Fruit fly (Drosophila melanogaster) whole organism, wandering third instar larva: ENCODE measurements around the gene CG15456.

Source experiments
- Abd-B ChIP-seq: fragments of >200 bp; optimal IDR thresholded peaks from 2 replicates; lab custom pipeline; 2017; ENCODE audit warnings: missing biosample characterization, missing genetic modification characterization
- CG32264 ChIP-seq: fragments of 200-800 bp; sonication (Bioruptor generic); optimal IDR thresholded peaks from 2 replicates; lab custom pipeline; 2016; ENCODE audit warnings: missing biosample characterization, missing genetic modification characterization
- CG9705 ChIP-seq: fragments of 200-800 bp; sonication (Bioruptor generic); optimal IDR thresholded peaks from 2 replicates; lab custom pipeline; 2018; ENCODE audit warnings: missing biosample characterization, mild to moderate bottlenecking, missing genetic modification characterization
- CrebA ChIP-seq: fragments of 200-800 bp; sonication (Bioruptor generic); optimal IDR thresholded peaks from 2 replicates; lab custom pipeline; 2016; ENCODE audit warnings: missing biosample characterization, mild to moderate bottlenecking, missing genetic modification characterization, borderline replicate concordance
- GATAd ChIP-seq: sonication (Bioruptor generic); optimal IDR thresholded peaks from 2 replicates; lab custom pipeline; 2016; ENCODE audit warnings: missing biosample characterization, missing genetic modification characterization
- Hr78 ChIP-seq: fragments of >200 bp; optimal IDR thresholded peaks from 2 replicates; lab custom pipeline; 2017; ENCODE audit warnings: missing biosample characterization, missing genetic modification characterization
- OdsH ChIP-seq: fragments of 200-800 bp; sonication (Bioruptor generic); optimal IDR thresholded peaks from 2 replicates; lab custom pipeline; 2016; ENCODE audit warnings: missing biosample characterization, mild to moderate bottlenecking, missing genetic modification characterization
- Sp1 ChIP-seq: fragments of 200-800 bp; sonication (Bioruptor generic); optimal IDR thresholded peaks from 3 replicates; lab custom pipeline; 2019; ENCODE audit warnings: missing biosample characterization, mild to moderate bottlenecking, missing genetic modification characterization, moderate library complexity
- br ChIP-seq: fragments of 200-800 bp; sonication (Bioruptor generic); optimal IDR thresholded peaks from 2 replicates; lab custom pipeline; 2016; ENCODE audit warnings: missing biosample characterization, missing genetic modification characterization
- dmrt93B ChIP-seq: fragments of 200-800 bp; sonication (Bioruptor generic); optimal IDR thresholded peaks from 2 replicates; lab custom pipeline; 2018; ENCODE audit warnings: missing biosample characterization, mild to moderate bottlenecking, missing genetic modification characterization
- psq ChIP-seq: fragments of 200-800 bp; sonication (Bioruptor generic); optimal IDR thresholded peaks from 3 replicates; lab custom pipeline; 2017; ENCODE audit warnings: missing biosample characterization, mild to moderate bottlenecking, missing genetic modification characterization, moderate library complexity
- tai ChIP-seq: sonication (Bioruptor generic); optimal IDR thresholded peaks from 2 replicates; lab custom pipeline; 2016; ENCODE audit warnings: missing biosample characterization, missing genetic modification characterization
- usp ChIP-seq: fragments of >200 bp; optimal IDR thresholded peaks from 2 replicates; lab custom pipeline; 2017; ENCODE audit warnings: missing biosample characterization, missing genetic modification characterization

DNA sequence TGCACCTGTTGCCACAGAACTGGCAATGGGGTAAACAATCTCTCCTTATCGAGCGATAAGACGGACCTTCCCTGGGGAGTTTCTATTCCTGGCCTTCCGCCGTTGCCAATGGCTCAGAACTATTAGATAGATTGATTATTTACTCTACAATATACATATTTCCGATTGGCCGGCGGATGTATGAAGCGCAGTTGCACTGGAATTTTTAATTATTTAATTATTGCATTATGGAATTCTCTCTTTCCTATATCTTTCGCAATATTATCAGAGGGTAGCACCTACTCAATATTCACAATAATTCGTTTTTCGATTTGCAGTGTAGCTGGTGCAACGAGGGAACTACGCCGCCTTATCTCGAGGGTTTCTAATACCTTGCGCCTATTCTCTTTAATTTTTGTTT, 40.3 kb upstream of the CG15456 start, which contains the start of gene GstT3:
- TF ChIP-seq br (GFP tag; lab: Kevin White, UChicago) = no peak
- no peak for TF ChIP-seq Hr78 (GFP tag; lab: Kevin White, UChicago)
- TF ChIP-seq CG9705 (GFP tag; lab: Kevin White, UChicago) = no peak
- TF ChIP-seq CG32264 (GFP tag; lab: Kevin White, UChicago) = no peak
- no peak for TF ChIP-seq tai
- TF ChIP-seq Sp1 = no peak
- TF ChIP-seq dmrt93B (GFP tag; lab: Kevin White, UChicago) = no peak
- no peak for TF ChIP-seq OdsH (GFP tag; lab: Kevin White, UChicago)
- no peak for TF ChIP-seq usp (GFP tag; lab: Kevin White, UChicago)
- no peak for TF ChIP-seq Abd-B (GFP tag; lab: Kevin White, UChicago)
- no peak for TF ChIP-seq GATAd (GFP tag; lab: Kevin White, UChicago)
- no peak for TF ChIP-seq CrebA
- no peak for TF ChIP-seq psq (GFP tag; lab: Kevin White, UChicago)
